Worm (Caenorhabditis elegans) whole organism, L2 larva: Measurements from ENCODE around the gene ufc-1.

Experiments
- F13H6.1 ChIP-seq: sonication (generic microtip); optimal IDR thresholded peaks from 2 replicates; lab custom pipeline; 2016; ENCODE audit warnings: missing genetic modification characterization, missing compliant biosample characterization
- alr-1 ChIP-seq: fragments of 150-350 bp; optimal IDR thresholded peaks from 2 replicates; lab custom pipeline; 2014; ENCODE audit warnings: missing biosample characterization, missing genetic modification characterization
- aly-2 ChIP-seq: fragments of 150-350 bp; optimal IDR thresholded peaks from 2 replicates; lab custom pipeline; 2014; ENCODE audit warnings: missing biosample characterization, missing genetic modification characterization
- blmp-1 ChIP-seq: sonication (generic microtip); optimal IDR thresholded peaks from 2 replicates; lab custom pipeline; 2017; ENCODE audit warnings: missing genetic modification characterization, mild to moderate bottlenecking, missing compliant biosample characterization, antibody characterized with exemption, moderate library complexity; ENCODE audit not compliant: insufficient read depth
- ceh-82 ChIP-seq: fragments of 150-350 bp; optimal IDR thresholded peaks from 2 replicates; lab custom pipeline; 2014; ENCODE audit warnings: missing biosample characterization, missing genetic modification characterization
- dmd-4 ChIP-seq: sonication (generic microtip); optimal IDR thresholded peaks from 2 replicates; lab custom pipeline; 2017; ENCODE audit warnings: missing biosample characterization, missing genetic modification characterization
- egl-27 ChIP-seq: sonication (generic microtip); optimal IDR thresholded peaks from 3 replicates; lab custom pipeline; 2017; ENCODE audit warnings: missing biosample characterization, missing genetic modification reagents, missing genetic modification characterization
- elt-3 ChIP-seq: sonication (generic microtip); optimal IDR thresholded peaks from 2 replicates; lab custom pipeline; 2017; ENCODE audit warnings: missing biosample characterization, missing genetic modification characterization
- fos-1 ChIP-seq: fragments of 150-350 bp; optimal IDR thresholded peaks from 2 replicates; lab custom pipeline; 2014; ENCODE audit warnings: missing biosample characterization, missing genetic modification characterization
- lin-39 ChIP-seq: fragments of 150-350 bp; optimal IDR thresholded peaks from 2 replicates; lab custom pipeline; 2014; ENCODE audit warnings: missing biosample characterization, missing genetic modification reagents, missing genetic modification characterization
- mdl-1 ChIP-seq, 2 experiments: fragments of 150-350 bp in 1 of 2; sonication (generic microtip) in 1 of 2; optimal IDR thresholded peaks; 2 replicates each; lab custom pipeline; 2017; ENCODE audit warnings: missing biosample characterization in 2 of 2, missing genetic modification characterization in 2 of 2
- nhr-25 ChIP-seq: fragments of 150-350 bp; sonication (generic microtip); optimal IDR thresholded peaks from 3 replicates; lab custom pipeline; 2014; ENCODE audit warnings: missing biosample characterization, missing genetic modification characterization
- sem-4 ChIP-seq: fragments of 150-350 bp; optimal IDR thresholded peaks from 2 replicates; lab custom pipeline; 2014; ENCODE audit warnings: missing biosample characterization, missing genetic modification reagents, missing genetic modification characterization
- skn-1 ChIP-seq: sonication (generic microtip); optimal IDR thresholded peaks from 2 replicates; lab custom pipeline; 2017; ENCODE audit warnings: missing biosample characterization, missing genetic modification characterization
- sma-9 ChIP-seq, 2 experiments: fragments of 150-350 bp in 1 of 2; sonication (generic microtip) in 1 of 2; optimal IDR thresholded peaks; 2 replicates each; lab custom pipeline; 2014 to 2016; ENCODE audit warnings: missing genetic modification characterization in 2 of 2, mild to moderate bottlenecking in 1 of 2, missing biosample characterization in 1 of 2, missing compliant biosample characterization in 1 of 2, missing genetic modification reagents in 1 of 2, moderate library complexity in 1 of 2
- ztf-1 ChIP-seq: fragments of 200-800 bp; sonication (Bioruptor generic); conservative IDR thresholded peaks from 2 replicates; pipeline ENCODE4 v1.3.6; 2022; ENCODE audit warnings: missing genetic modification characterization, missing compliant biosample characterization

The ufc-1 gene

DNA sequence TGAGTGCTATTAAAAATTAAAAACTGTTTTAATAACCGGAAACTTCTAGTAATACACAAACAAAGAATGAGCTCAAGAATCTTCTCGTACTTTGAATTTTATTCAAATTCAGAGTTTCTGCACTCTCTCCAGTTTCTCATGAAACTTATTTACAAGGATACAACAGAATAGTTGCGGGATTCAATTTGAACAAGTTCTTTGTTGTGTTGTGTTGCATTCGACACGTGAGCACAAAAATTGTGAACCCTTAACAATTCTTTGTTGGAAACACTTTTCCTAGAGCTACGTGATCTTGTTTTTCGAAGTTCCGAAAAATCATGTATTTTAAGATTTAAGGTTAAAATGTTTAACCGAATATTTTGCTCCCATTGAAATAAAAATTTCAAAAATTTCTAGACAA, 42.5 kb downstream of the ufc-1 start:
- TF ChIP-seq mdl-1 (tag; optimal IDR thresholded peaks at IDR 0.05; lab: Kevin White, UChicago) (no peak), ceh-82 (tag; lab: Kevin White, UChicago) (no peak), dmd-4 (tag; lab: Kevin White, UChicago) (no peak), sem-4 (tag; lab: Kevin White, UChicago) (no peak), egl-27 (tag; lab: Kevin White, UChicago) (no peak), blmp-1 (tag; lab: Kevin White, UChicago) (no peak), aly-2 (tag; lab: Kevin White, UChicago) (no peak), lin-39 (tag; lab: Kevin White, UChicago) (no peak), ztf-1 (GFP tag; lab: Robert Waterston, UW) (no peak), nhr-25 (tag; lab: Kevin White, UChicago) (no peak)

DNA sequence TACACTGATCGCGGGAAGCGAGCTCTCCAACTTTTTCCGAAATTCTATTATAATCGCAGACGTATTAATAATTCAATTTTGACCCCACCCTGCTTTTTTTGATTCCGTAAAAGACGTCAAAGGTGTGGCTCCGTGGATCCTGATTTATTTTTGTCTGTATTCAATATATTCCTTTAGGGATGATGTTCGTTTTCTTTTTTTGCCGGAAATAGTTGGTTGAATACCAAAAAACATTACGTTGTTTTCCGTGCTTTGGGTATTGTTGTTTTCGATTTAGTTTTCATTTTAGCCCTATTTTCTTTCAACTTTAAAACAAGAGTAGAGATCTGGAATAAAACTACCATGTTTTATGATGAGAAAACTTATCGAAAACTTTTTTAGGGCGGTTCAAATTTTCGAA, 45.4 kb downstream of the ufc-1 start:
- TF ChIP-seq fos-1 (tag; lab: Kevin White, UChicago) (no peak), sma-9 (GFP tag; optimal IDR thresholded peaks at IDR 0.05; lab: Kevin White, UChicago) (no peak), sma-9 (tag; optimal IDR thresholded peaks at IDR 0.05; lab: Kevin White, UChicago) (no peak), F13H6.1 (tag; lab: Kevin White, UChicago) (no peak), elt-3 (tag; lab: Kevin White, UChicago) (no peak), alr-1 (no peak), skn-1 (tag; lab: Kevin White, UChicago) (no peak), blmp-1 (tag; lab: Kevin White, UChicago) (no peak)
